Fruit fly (Drosophila melanogaster) whole organism, embryonic: ENCODE data around the gene pHCl-2.
A peak's percentile ranks its signal among the peaks of the same experiment; 100 is the strongest.

ENCODE experiments used
- Ada2b ChIP-seq: fragments of 200-800 bp; sonication (Bioruptor generic); IDR thresholded peaks from 2 replicates; pipeline ENCODE4 v1.3.6; 2022; ENCODE audit warnings: missing biosample characterization, missing genetic modification characterization
- Awh ChIP-seq: fragments of 200-800 bp; sonication (Bioruptor generic); IDR thresholded peaks from 2 replicates; pipeline ENCODE4, ENCODE4 v1.3.6; 2022; ENCODE audit warnings: missing biosample characterization, missing genetic modification characterization
- CG10959 ChIP-seq: fragments of 200-800 bp; sonication (Bioruptor generic); IDR thresholded peaks from 2 replicates; pipeline ENCODE4 v1.3.6; 2022; ENCODE audit warnings: missing biosample characterization, missing genetic modification characterization
- CG14667 ChIP-seq: fragments of 200-800 bp; sonication (Bioruptor generic); IDR thresholded peaks from 2 replicates; pipeline ENCODE4 v1.3.6; 2022; ENCODE audit warnings: missing biosample characterization, missing genetic modification characterization
- CG14860 ChIP-seq: fragments of 200-800 bp; sonication (Bioruptor generic); IDR thresholded peaks from 3 replicates; pipeline ENCODE4 v1.3.6; 2022; ENCODE audit warnings: missing biosample characterization, missing genetic modification characterization; ENCODE audit not compliant: partially characterized antibody
- CG15269 ChIP-seq: fragments of 200-800 bp; sonication (Bioruptor generic); optimal IDR thresholded peaks from 2 replicates; lab custom pipeline; 2018; ENCODE audit warnings: missing biosample characterization, mild to moderate bottlenecking, missing genetic modification characterization, moderate library complexity
- CG15696 ChIP-seq: fragments of 200-800 bp; sonication (Bioruptor generic); optimal IDR thresholded peaks from 2 replicates; lab custom pipeline; 2019; ENCODE audit warnings: missing biosample characterization, mild to moderate bottlenecking, missing genetic modification characterization, moderate library complexity
- CG1603 ChIP-seq: fragments of 200-800 bp; sonication (Bioruptor generic); optimal IDR thresholded peaks from 2 replicates; lab custom pipeline; 2019; ENCODE audit warnings: missing biosample characterization, mild to moderate bottlenecking, missing genetic modification characterization, moderate library complexity
- CG2120 ChIP-seq: fragments of 200-800 bp; sonication (Bioruptor generic); optimal IDR thresholded peaks from 3 replicates; lab custom pipeline; 2016; ENCODE audit warnings: missing biosample characterization, missing genetic modification characterization
- CG2129 ChIP-seq: fragments of 200-800 bp; sonication (Bioruptor generic); IDR thresholded peaks from 2 replicates; pipeline ENCODE4 v1.3.6; 2022; ENCODE audit warnings: missing biosample characterization, missing genetic modification characterization; ENCODE audit not compliant: partially characterized antibody
- CG7745 ChIP-seq: fragments of 200-800 bp; sonication (Bioruptor generic); optimal IDR thresholded peaks from 2 replicates; lab custom pipeline; 2018; ENCODE audit warnings: missing biosample characterization, mild to moderate bottlenecking, missing genetic modification characterization, moderate library complexity
- CG8089 ChIP-seq: fragments of 200-800 bp; sonication (Bioruptor generic); optimal IDR thresholded peaks from 3 replicates; lab custom pipeline; 2016; ENCODE audit warnings: missing biosample characterization, missing genetic modification characterization
- CG8359 ChIP-seq: fragments of 200-800 bp; sonication (Bioruptor generic); optimal IDR thresholded peaks from 2 replicates; lab custom pipeline; 2017; ENCODE audit warnings: missing biosample characterization, mild to moderate bottlenecking, missing genetic modification characterization, borderline replicate concordance
- CG9215 ChIP-seq: fragments of 200-800 bp; sonication (Bioruptor generic); IDR thresholded peaks from 2 replicates; pipeline ENCODE4 v1.3.6; 2022; ENCODE audit warnings: missing biosample characterization, missing genetic modification characterization
- CG9817 ChIP-seq: fragments of 200-800 bp; sonication (Bioruptor generic); optimal IDR thresholded peaks from 2 replicates; lab custom pipeline; 2018; ENCODE audit warnings: missing biosample characterization, mild to moderate bottlenecking, missing genetic modification characterization, moderate library complexity
- Camta ChIP-seq: fragments of 200-800 bp; sonication (Bioruptor generic); optimal IDR thresholded peaks from 2 replicates; lab custom pipeline; 2016; ENCODE audit warnings: missing biosample characterization, missing genetic modification characterization
- CrebB ChIP-seq: fragments of 200-800 bp; sonication (Bioruptor generic); optimal IDR thresholded peaks from 3 replicates; lab custom pipeline; 2018; ENCODE audit warnings: missing biosample characterization, mild to moderate bottlenecking, missing genetic modification characterization
- D ChIP-seq, 2 experiments: fragments of 200-800 bp in 1 of 2; fragments of >200 bp in 1 of 2; sonication (Bioruptor generic) in 1 of 2; optimal IDR thresholded peaks; 2 replicates in 1 of 2; 3 replicates in 1 of 2; lab custom pipeline; 2017; ENCODE audit warnings: mild to moderate bottlenecking in 1 of 2, missing biosample characterization in 1 of 2, missing genetic modification characterization in 1 of 2, missing genetic modification reagents in 1 of 2
- Dad ChIP-seq: fragments of 200-800 bp; sonication (Bioruptor generic); optimal IDR thresholded peaks from 3 replicates; lab custom pipeline; 2016; ENCODE audit warnings: missing biosample characterization, missing genetic modification characterization
- GATAe ChIP-seq: fragments of 200-800 bp; sonication (Bioruptor generic); conservative IDR thresholded peaks from 2 replicates; pipeline ENCODE4 v1.3.6; 2022; ENCODE audit warnings: missing biosample characterization, missing genetic modification characterization
- Hr3 ChIP-seq: fragments of 200-800 bp; sonication (Bioruptor generic); optimal IDR thresholded peaks from 3 replicates; lab custom pipeline; 2016; ENCODE audit warnings: missing biosample characterization, missing genetic modification characterization
- Kr ChIP-seq: fragments of 200-800 bp; sonication (Bioruptor generic); optimal IDR thresholded peaks from 2 replicates; lab custom pipeline; 2017; ENCODE audit warnings: missing biosample characterization, mild to moderate bottlenecking, missing genetic modification characterization
- MESR4 ChIP-seq: fragments of 200-800 bp; sonication (Bioruptor generic); optimal IDR thresholded peaks from 2 replicates; lab custom pipeline; 2018; ENCODE audit warnings: missing biosample characterization, mild to moderate bottlenecking, missing genetic modification characterization, moderate library complexity
- NC2β ChIP-seq: fragments of 200-800 bp; sonication (Bioruptor generic); optimal IDR thresholded peaks from 2 replicates; lab custom pipeline; 2016; ENCODE audit warnings: missing biosample characterization, missing genetic modification characterization
- NFAT ChIP-seq: fragments of 200-800 bp; sonication (Bioruptor generic); IDR thresholded peaks from 2 replicates; pipeline ENCODE4 v1.3.6; 2022; ENCODE audit warnings: missing biosample characterization, missing genetic modification characterization
- Oli ChIP-seq: fragments of 200-800 bp; sonication (Bioruptor generic); optimal IDR thresholded peaks from 2 replicates; lab custom pipeline; 2018; ENCODE audit warnings: missing biosample characterization, mild to moderate bottlenecking, missing genetic modification characterization, moderate library complexity
- PHDP ChIP-seq: fragments of 200-800 bp; sonication (Bioruptor generic); optimal IDR thresholded peaks from 3 replicates; lab custom pipeline; 2018; ENCODE audit warnings: missing biosample characterization, mild to moderate bottlenecking, missing genetic modification characterization, moderate library complexity
- abd-A ChIP-seq: fragments of 200-800 bp; sonication (Bioruptor generic); optimal IDR thresholded peaks from 3 replicates; lab custom pipeline; 2019; ENCODE audit warnings: missing biosample characterization, mild to moderate bottlenecking, missing genetic modification characterization, moderate library complexity
- btn ChIP-seq: fragments of 200-800 bp; sonication (Bioruptor generic); optimal IDR thresholded peaks from 2 replicates; lab custom pipeline; 2016; ENCODE audit warnings: missing biosample characterization, missing genetic modification characterization
- chinmo ChIP-seq: fragments of 200-800 bp; sonication (Bioruptor generic); IDR thresholded peaks from 4 replicates; pipeline ENCODE4 v1.3.6; 2022; ENCODE audit warnings: missing biosample characterization, missing genetic modification characterization; ENCODE audit not compliant: partially characterized antibody
- dmrt99B ChIP-seq: fragments of 200-800 bp; sonication (Bioruptor generic); optimal IDR thresholded peaks from 2 replicates; lab custom pipeline; 2018; ENCODE audit warnings: missing biosample characterization, mild to moderate bottlenecking, missing genetic modification characterization, moderate library complexity
- dpn ChIP-seq, 2 experiments: fragments of 200-800 bp; sonication (Bioruptor generic); optimal IDR thresholded peaks; 3 replicates each; lab custom pipeline; 2016; ENCODE audit warnings: missing biosample characterization in 2 of 2, missing genetic modification characterization in 2 of 2
- gcm2 ChIP-seq: fragments of 200-800 bp; sonication (Bioruptor generic); optimal IDR thresholded peaks from 2 replicates; lab custom pipeline; 2016; ENCODE audit warnings: missing biosample characterization, missing genetic modification characterization
- gem ChIP-seq: fragments of 200-800 bp; sonication (Bioruptor generic); optimal IDR thresholded peaks from 2 replicates; lab custom pipeline; 2019; ENCODE audit warnings: missing biosample characterization, mild to moderate bottlenecking, missing genetic modification characterization, moderate library complexity
- gt ChIP-seq: fragments of 200-800 bp; sonication (Bioruptor generic); IDR thresholded peaks from 2 replicates; pipeline ENCODE4 v1.3.6; 2022; ENCODE audit warnings: missing biosample characterization, missing genetic modification characterization
- her ChIP-seq: fragments of 200-800 bp; sonication (Bioruptor generic); optimal IDR thresholded peaks from 2 replicates; lab custom pipeline; 2016; ENCODE audit warnings: missing biosample characterization, missing genetic modification characterization
- ken ChIP-seq: fragments of 200-800 bp; sonication (Bioruptor generic); IDR thresholded peaks from 3 replicates; pipeline ENCODE4 v1.3.6; 2022; ENCODE audit warnings: missing biosample characterization, missing genetic modification characterization
- mirr ChIP-seq: fragments of 200-800 bp; sonication (Bioruptor generic); optimal IDR thresholded peaks from 3 replicates; lab custom pipeline; 2018; ENCODE audit warnings: missing biosample characterization, mild to moderate bottlenecking, missing genetic modification characterization
- org-1 ChIP-seq: fragments of 200-800 bp; sonication (Bioruptor generic); optimal IDR thresholded peaks from 2 replicates; lab custom pipeline; 2017; ENCODE audit warnings: missing biosample characterization, missing genetic modification characterization
- p53 ChIP-seq: fragments of 200-800 bp; sonication (Bioruptor generic); optimal IDR thresholded peaks from 2 replicates; lab custom pipeline; 2016; ENCODE audit warnings: missing biosample characterization, missing genetic modification characterization
- pfk ChIP-seq: fragments of 200-800 bp; sonication (Bioruptor generic); optimal IDR thresholded peaks from 2 replicates; lab custom pipeline; 2018; ENCODE audit warnings: missing biosample characterization, mild to moderate bottlenecking, missing genetic modification characterization, moderate library complexity
- rib ChIP-seq: fragments of 200-800 bp; sonication (Bioruptor generic); IDR thresholded peaks from 2 replicates; pipeline ENCODE4 v1.3.6; 2022; ENCODE audit warnings: missing biosample characterization, missing genetic modification characterization
- run ChIP-seq: fragments of 200-800 bp; sonication (Bioruptor generic); optimal IDR thresholded peaks from 3 replicates; lab custom pipeline; 2018; ENCODE audit warnings: missing biosample characterization, mild to moderate bottlenecking, missing genetic modification characterization
- trem ChIP-seq: fragments of 200-800 bp; optimal IDR thresholded peaks from 3 replicates; lab custom pipeline; 2019; ENCODE audit warnings: missing biosample characterization, mild to moderate bottlenecking, missing genetic modification characterization, moderate library complexity
- trh ChIP-seq: fragments of 200-800 bp; sonication (Bioruptor generic); optimal IDR thresholded peaks from 2 replicates; lab custom pipeline; 2016; ENCODE audit warnings: missing biosample characterization, missing genetic modification characterization
- ttk ChIP-seq: fragments of 200-800 bp; sonication (Bioruptor generic); IDR thresholded peaks from 2 replicates; pipeline ENCODE4 v2.1.2; 2022; ENCODE audit warnings: missing biosample characterization, missing genetic modification characterization
- usp ChIP-seq: fragments of >200 bp; optimal IDR thresholded peaks from 2 replicates; lab custom pipeline; 2017; ENCODE audit warnings: missing biosample characterization, missing genetic modification characterization
- wor ChIP-seq: fragments of 200-800 bp; sonication (Bioruptor generic); IDR thresholded peaks from 2 replicates; pipeline ENCODE4 v1.3.6; 2022; ENCODE audit warnings: missing biosample characterization, missing genetic modification characterization

The pHCl-2 gene

dm6 chr3R:31252093-31252962 is 52.9 kb downstream of the pHCl-2 start, which contains the start of the genes qless and mRpL32 (continued):
- TF ChIP-seq CG15269 (no peak), dmrt99B (tag; lab: Kevin White, UChicago) (no peak), org-1 (GFP tag; lab: Kevin White, UChicago) (no peak), GATAe (GFP tag; lab: Robert Waterston, UW) (peak; percentile 61), Kr (no peak), D (optimal IDR thresholded peaks at IDR 0.05; lab: Kevin White, UChicago) (no peak), D (GFP tag; optimal IDR thresholded peaks at IDR 0.05; lab: Kevin White, UChicago) (peak; percentile 40), CG9817 (peak; percentile 33), gcm2 (GFP tag; lab: Kevin White, UChicago) (no peak), CG14667 (GFP tag; lab: Robert Waterston, UW) (peak; percentile 22; the same call in 1 of the 2 replicates), pfk (GFP tag; lab: Kevin White, UChicago) (no peak), CG8359 (peak; percentile 35), run (tag; lab: Kevin White, UChicago) (no peak), CG14860 (GFP tag; lab: Robert Waterston, UW) (peak; percentile 55; the same call in 2 of the 3 replicates), trem (tag; lab: Kevin White, UChicago) (peak; percentile 52), gem (tag; lab: Kevin White, UChicago) (peak; percentile 72), CG2120 (peak; percentile 68), Oli (tag; lab: Kevin White, UChicago) (no peak), rib (GFP tag; lab: Robert Waterston, UW) (no peak), NC2β (GFP tag; lab: Kevin White, UChicago) (peak; percentile 25), Ada2b (GFP tag; lab: Robert Waterston, UW) (peak; percentile 75), CG1603 (tag; lab: Kevin White, UChicago) (peak; percentile 57), usp (GFP tag; lab: Kevin White, UChicago) (no peak), CG7745 (no peak), her (GFP tag; lab: Kevin White, UChicago) (no peak), CG9215 (GFP tag; lab: Robert Waterston, UW) (peak; percentile 74), trh (no peak), CG10959 (GFP tag; lab: Robert Waterston, UW) (peak; percentile 51), gt (GFP tag; lab: Robert Waterston, UW) (peak; percentile 80), Hr3 (GFP tag; lab: Kevin White, UChicago) (no peak), NFAT (GFP tag; lab: Robert Waterston, UW) (peak; percentile 62; the same call in 1 of the 2 replicates), Dad (GFP tag; lab: Kevin White, UChicago) (peak; percentile 89), btn (peak; percentile 44), chinmo (GFP tag; lab: Robert Waterston, UW) (peak; percentile 52; the same call in 1 of the 4 replicates), wor (GFP tag; lab: Robert Waterston, UW) (no peak), p53 (GFP tag; lab: Kevin White, UChicago) (no peak), CG8089 (GFP tag; lab: Kevin White, UChicago) (no peak), CG2129 (GFP tag; lab: Robert Waterston, UW) (peak; percentile 61; the same call in 1 of the 2 replicates), ttk (GFP tag; lab: Robert Waterston, UW) (peak; percentile 70), Camta (GFP tag; lab: Kevin White, UChicago) (peak; percentile 58), MESR4 (GFP tag; lab: Kevin White, UChicago) (peak; percentile 15), CrebB (tag; lab: Kevin White, UChicago) (no peak), abd-A (tag; lab: Kevin White, UChicago) (no peak), ken (GFP tag; lab: Robert Waterston, UW) (peak; percentile 73), PHDP (tag; lab: Kevin White, UChicago) (peak; percentile 14), mirr (GFP tag; lab: Kevin White, UChicago) (peak; percentile 14), dpn (GFP tag; optimal IDR thresholded peaks at IDR 0.05; lab: Kevin White, UChicago) (peak; percentile 45 to 68), Awh (GFP tag; lab: Robert Waterston, UW) (peak; percentile 76), CG15696 (tag; lab: Kevin White, UChicago) (peak; percentile 56)
